Fruit fly (Drosophila melanogaster): ENCODE data around the gene RnpS1.

Gene RnpS1

dm6 chr3R:9563240-9563992 is 11.6 kb downstream of the RnpS1 start, which contains the start of the genes CG9393 and Vps45 (continued):
- peak; percentile 58 for TF ChIP-seq Dek (tag; optimal IDR thresholded peaks at IDR 0.05)
- no peak for TF ChIP-seq D19A (tag; optimal IDR thresholded peaks at IDR 0.05)
- peak; percentile 65 for TF ChIP-seq hkb (optimal IDR thresholded peaks at IDR 0.05)
- 0 out of 2 replicates have a peak, but pooled peaks have one; percentile 25 for TF ChIP-seq hkb (GFP tag; IDR thresholded peaks at IDR 0.05)
- peak; percentile 63 for TF ChIP-seq bab2 (GFP tag; optimal IDR thresholded peaks at IDR 0.05)
- TF ChIP-seq Hey (tag; optimal IDR thresholded peaks at IDR 0.05), result no peak
- TF ChIP-seq fd102C (GFP tag; optimal IDR thresholded peaks at IDR 0.05), result no peak
- peak; percentile 46 for TF ChIP-seq CG8089 (GFP tag; optimal IDR thresholded peaks at IDR 0.05)
- TF ChIP-seq Atf-2 (GFP tag; optimal IDR thresholded peaks at IDR 0.05), result peak; percentile 11
- TF ChIP-seq Bteb2 (GFP tag; optimal IDR thresholded peaks at IDR 0.05), result peak; percentile 48
- no peak for TF ChIP-seq Spps (tag; optimal IDR thresholded peaks at IDR 0.05)
- no peak for TF ChIP-seq CG3838 (GFP tag; optimal IDR thresholded peaks at IDR 0.05)
- TF ChIP-seq ATbp (GFP tag; optimal IDR thresholded peaks at IDR 0.05), result no peak
- TF ChIP-seq crp (GFP tag; optimal IDR thresholded peaks at IDR 0.05), result peak; percentile 28 to 82
- TF ChIP-seq CG7839 (tag; optimal IDR thresholded peaks at IDR 0.05), result no peak
- TF ChIP-seq CG11085 (GFP tag; IDR thresholded peaks at IDR 0.05), result peak; percentile 49; the same call in 1 of the 2 replicates
- peak; percentile 26 for TF ChIP-seq psq (GFP tag; optimal IDR thresholded peaks at IDR 0.05)
- 0 out of 2 replicates have a peak, but pooled peaks have one; percentile 36 for TF ChIP-seq cas (GFP tag; IDR thresholded peaks at IDR 0.05)
- peak; percentile 69 for TF ChIP-seq ems (GFP tag; optimal IDR thresholded peaks at IDR 0.05)
- TF ChIP-seq ham (GFP tag; IDR thresholded peaks at IDR 0.05), result no peak
- TF ChIP-seq insv (GFP tag; optimal IDR thresholded peaks at IDR 0.05), result peak in 1 of 2 experiments; percentile 44
- TF ChIP-seq CHES-1-like (GFP tag; optimal IDR thresholded peaks at IDR 0.05), result peak; percentile 54
- peak; percentile 59 for TF ChIP-seq maf-S (GFP tag; optimal IDR thresholded peaks at IDR 0.05)
- peak; percentile 94 for TF ChIP-seq sens (GFP tag)
- no peak for TF ChIP-seq CG6654 (GFP tag; optimal IDR thresholded peaks at IDR 0.05)
- TF ChIP-seq CG6272 (GFP tag; IDR thresholded peaks at IDR 0.05), result peak; percentile 70; the same call in 1 of the 2 replicates
- peak; percentile 27; the same call in 1 of the 3 replicates for TF ChIP-seq Aef1 (GFP tag; IDR thresholded peaks at IDR 0.05)
- TF ChIP-seq z (GFP tag; IDR thresholded peaks at IDR 0.05), result no peak
- peak; percentile 59 for TF ChIP-seq dmrt11E (tag; optimal IDR thresholded peaks at IDR 0.05)
- TF ChIP-seq GATAe (GFP tag; conservative IDR thresholded peaks at IDR 0.05), result peak; percentile 71
- TF ChIP-seq CG8359 (GFP tag; optimal IDR thresholded peaks at IDR 0.05; ENCODE audit: borderline replicate concordance), result no peak
- peak; percentile 75 for TF ChIP-seq HmgZ (tag; optimal IDR thresholded peaks at IDR 0.05)
- peak; percentile 64 for TF ChIP-seq Rfx (GFP tag; IDR thresholded peaks at IDR 0.05)
- TF ChIP-seq CG34224 (GFP tag; IDR thresholded peaks at IDR 0.05; ENCODE audit: partially characterized antibody), result peak; percentile 91
- no peak for TF ChIP-seq salm (tag; optimal IDR thresholded peaks at IDR 0.05)
- peak; percentile 96 for TF ChIP-seq Sry-β (GFP tag; optimal IDR thresholded peaks at IDR 0.05)
- peak; percentile 66 for TF ChIP-seq Xrp1 (GFP tag; IDR thresholded peaks at IDR 0.05)
- peak; percentile 50 for TF ChIP-seq pnt (GFP tag; optimal IDR thresholded peaks at IDR 0.05)
- TF ChIP-seq zen2 (GFP tag; IDR thresholded peaks at IDR 0.05; ENCODE audit: partially characterized antibody), result peak; percentile 81
- TF ChIP-seq tx (GFP tag; optimal IDR thresholded peaks at IDR 0.05), result peak; percentile 25
- peak; percentile 72 for TF ChIP-seq Mad (GFP tag; optimal IDR thresholded peaks at IDR 0.05)
- TF ChIP-seq CG43689 (GFP tag; IDR thresholded peaks at IDR 0.05), result no peak
- peak; percentile 59 for TF ChIP-seq CG10654 (GFP tag; optimal IDR thresholded peaks at IDR 0.05)
- peak; percentile 43 for TF ChIP-seq caup (GFP tag; optimal IDR thresholded peaks at IDR 0.05; ENCODE audit: severe bottlenecking)
- TF ChIP-seq CG9215 (GFP tag; IDR thresholded peaks at IDR 0.05), result peak; percentile 63
- TF ChIP-seq CG31224 (GFP tag; IDR thresholded peaks at IDR 0.05), result no peak
- TF ChIP-seq eve (GFP tag; optimal IDR thresholded peaks at IDR 0.05), result no peak
- TF ChIP-seq nerfin-2 (GFP tag; IDR thresholded peaks at IDR 0.05; ENCODE audit: partially characterized antibody), result peak; percentile 94
- TF ChIP-seq unpg (GFP tag; optimal IDR thresholded peaks at IDR 0.05), result no peak
- no peak for TF ChIP-seq repo (GFP tag; optimal IDR thresholded peaks at IDR 0.05)
